Worm (Caenorhabditis elegans) whole organism, late embryonic: ENCODE measurements around the gene M02D8.6.

Source experiments
- C08G9.2 ChIP-seq: sonication (generic microtip); optimal IDR thresholded peaks from 2 replicates; lab custom pipeline; 2016; ENCODE audit warnings: mild to moderate bottlenecking, missing genetic modification characterization, moderate library complexity, missing compliant biosample characterization
- K09A11.1 ChIP-seq: sonication (generic microtip); optimal IDR thresholded peaks from 2 replicates; lab custom pipeline; 2017; ENCODE audit warnings: antibody characterized with exemption, mild to moderate bottlenecking, missing genetic modification characterization, missing compliant biosample characterization; ENCODE audit not compliant: insufficient read depth
- Y22D7AL.16 ChIP-seq: sonication (generic microtip); optimal IDR thresholded peaks from 2 replicates; lab custom pipeline; 2016; ENCODE audit warnings: missing genetic modification characterization, missing compliant biosample characterization
- ama-1 ChIP-seq: fragments of 150-350 bp; optimal IDR thresholded peaks from 2 replicates; lab custom pipeline; 2014
- ceh-2 ChIP-seq: sonication (generic microtip); optimal IDR thresholded peaks from 2 replicates; lab custom pipeline; 2016; ENCODE audit warnings: missing genotype, missing genetic modification characterization, missing compliant biosample characterization
- ceh-22 ChIP-seq: sonication (generic microtip); optimal IDR thresholded peaks from 2 replicates; lab custom pipeline; 2017; ENCODE audit warnings: missing biosample characterization, missing genetic modification characterization
- ceh-24 ChIP-seq: sonication (generic microtip); optimal IDR thresholded peaks from 2 replicates; lab custom pipeline; 2016; ENCODE audit warnings: mild to moderate bottlenecking, missing genetic modification characterization, missing compliant biosample characterization
- ceh-30 ChIP-seq: fragments of 150-350 bp; optimal IDR thresholded peaks from 2 replicates; lab custom pipeline; 2014; ENCODE audit warnings: missing biosample characterization, missing genetic modification characterization
- ceh-31 ChIP-seq: sonication (generic microtip); optimal IDR thresholded peaks from 2 replicates; lab custom pipeline; 2016; ENCODE audit warnings: missing genetic modification characterization, missing compliant biosample characterization
- ceh-34 ChIP-seq: sonication (generic microtip); optimal IDR thresholded peaks from 2 replicates; lab custom pipeline; 2016; ENCODE audit warnings: mild to moderate bottlenecking, missing genetic modification characterization, missing compliant biosample characterization
- ceh-45 ChIP-seq: fragments of 200-800 bp; sonication (Bioruptor generic); IDR thresholded peaks from 2 replicates; pipeline ENCODE4 v1.3.6; 2022; ENCODE audit warnings: missing genetic modification reagents, missing genetic modification characterization, missing compliant biosample characterization
- ceh-6 ChIP-seq: fragments of 200-800 bp; sonication (Bioruptor generic); optimal IDR thresholded peaks from 2 replicates; lab custom pipeline; 2018; ENCODE audit warnings: mild to moderate bottlenecking, missing genetic modification characterization, missing compliant biosample characterization
- che-1 ChIP-seq: sonication (generic microtip); optimal IDR thresholded peaks from 2 replicates; lab custom pipeline; 2016; ENCODE audit warnings: mild to moderate bottlenecking, missing genetic modification characterization, missing compliant biosample characterization
- dve-1 ChIP-seq: sonication (generic microtip); optimal IDR thresholded peaks from 2 replicates; lab custom pipeline; 2017; ENCODE audit warnings: antibody characterized with exemption, mild to moderate bottlenecking, missing genetic modification characterization, missing compliant biosample characterization
- elt-2 ChIP-seq: sonication (generic microtip); optimal IDR thresholded peaks from 2 replicates; lab custom pipeline; 2016; ENCODE audit warnings: missing genetic modification reagents, missing genetic modification characterization, missing compliant biosample characterization
- elt-4 ChIP-seq: sonication (generic microtip); optimal IDR thresholded peaks from 2 replicates; lab custom pipeline; 2016; ENCODE audit warnings: missing genetic modification characterization, missing compliant biosample characterization
- eyg-1 ChIP-seq: sonication (generic microtip); optimal IDR thresholded peaks from 2 replicates; lab custom pipeline; 2016; ENCODE audit warnings: missing genotype, missing genetic modification characterization, missing compliant biosample characterization
- gmeb-2 ChIP-seq: sonication (generic microtip); optimal IDR thresholded peaks from 2 replicates; lab custom pipeline; 2016; ENCODE audit warnings: missing genetic modification characterization, inconsistent platforms, missing compliant biosample characterization
- hlh-13 ChIP-seq: fragments of 200-800 bp; sonication (Bioruptor generic); optimal IDR thresholded peaks from 2 replicates; lab custom pipeline; 2018; ENCODE audit warnings: mild to moderate bottlenecking, missing genetic modification characterization, missing compliant biosample characterization
- hlh-6 ChIP-seq: sonication (generic microtip); optimal IDR thresholded peaks from 2 replicates; lab custom pipeline; 2016; ENCODE audit warnings: missing genotype, missing genetic modification characterization, missing compliant biosample characterization
- lim-6 ChIP-seq: sonication (generic microtip); optimal IDR thresholded peaks from 2 replicates; lab custom pipeline; 2016; ENCODE audit warnings: missing genetic modification characterization, missing compliant biosample characterization
- lin-11 ChIP-seq: fragments of 200-800 bp; sonication (Bioruptor generic); optimal IDR thresholded peaks from 2 replicates; lab custom pipeline; 2018; ENCODE audit warnings: mild to moderate bottlenecking, missing genetic modification characterization, missing compliant biosample characterization
- nhr-11 ChIP-seq: fragments of 150-350 bp; optimal IDR thresholded peaks from 2 replicates; lab custom pipeline; 2014; ENCODE audit warnings: missing biosample characterization, missing genetic modification characterization
- nhr-232 ChIP-seq: sonication (generic microtip); optimal IDR thresholded peaks from 2 replicates; lab custom pipeline; 2016; ENCODE audit warnings: missing genetic modification characterization, missing compliant biosample characterization
- npax-4 ChIP-seq: sonication (generic microtip); optimal IDR thresholded peaks from 2 replicates; lab custom pipeline; 2016; ENCODE audit warnings: missing genetic modification characterization, missing compliant biosample characterization
- odd-2 ChIP-seq: sonication (generic microtip); optimal IDR thresholded peaks from 2 replicates; lab custom pipeline; 2017; ENCODE audit warnings: antibody characterized with exemption, mild to moderate bottlenecking, missing genetic modification characterization, missing compliant biosample characterization
- pha-2 ChIP-seq: sonication (generic microtip); optimal IDR thresholded peaks from 2 replicates; lab custom pipeline; 2017; ENCODE audit warnings: mild to moderate bottlenecking, missing genetic modification characterization, missing compliant biosample characterization
- pros-1 ChIP-seq: fragments of 150-350 bp; optimal IDR thresholded peaks from 2 replicates; lab custom pipeline; 2014; ENCODE audit warnings: missing biosample characterization, missing genetic modification reagents, missing genetic modification characterization
- sdc-2 ChIP-seq: sonication (generic microtip); optimal IDR thresholded peaks from 2 replicates; lab custom pipeline; 2016; ENCODE audit warnings: missing genotype, missing genetic modification characterization, missing compliant biosample characterization
- syd-9 ChIP-seq: sonication (generic microtip); optimal IDR thresholded peaks from 2 replicates; lab custom pipeline; 2016; ENCODE audit warnings: mild to moderate bottlenecking, missing genetic modification characterization, moderate library complexity, missing compliant biosample characterization
- tbx-7 ChIP-seq: sonication (generic microtip); optimal IDR thresholded peaks from 2 replicates; lab custom pipeline; 2016; ENCODE audit warnings: missing genotype, missing genetic modification characterization, missing compliant biosample characterization
- ttx-3 ChIP-seq: sonication (generic microtip); optimal IDR thresholded peaks from 2 replicates; lab custom pipeline; 2016; ENCODE audit warnings: missing genetic modification reagents, missing genetic modification characterization, missing compliant biosample characterization
- unc-42 ChIP-seq: sonication (generic microtip); optimal IDR thresholded peaks from 2 replicates; lab custom pipeline; 2016; ENCODE audit warnings: missing genotype, missing genetic modification characterization, missing compliant biosample characterization

M02D8.6 gene

ce11 chrX:8712662-8713061 lies 19.1 kb downstream of the M02D8.6 start:
- TF ChIP-seq pros-1 (tag; lab: Kevin White, UChicago) = no peak
- TF ChIP-seq elt-2 = no peak
- TF ChIP-seq sdc-2 (tag; lab: Kevin White, UChicago) = no peak
- no peak for TF ChIP-seq elt-4

- TF ChIP-seq hlh-13 (GFP tag; lab: Kevin White, UChicago) = no peak
- no peak for TF ChIP-seq C08G9.2 (tag; lab: Kevin White, UChicago)
- TF ChIP-seq eyg-1 = no peak
- no peak for TF ChIP-seq nhr-232 (tag; lab: Kevin White, UChicago)
- no peak for TF ChIP-seq odd-2 (tag; lab: Kevin White, UChicago)
- no peak for TF ChIP-seq ceh-31 (tag; lab: Kevin White, UChicago)
- no peak for TF ChIP-seq ceh-2 (tag; lab: Kevin White, UChicago)
- no peak for TF ChIP-seq ceh-45
- TF ChIP-seq K09A11.1 (tag; lab: Kevin White, UChicago) = no peak
- no peak for TF ChIP-seq ceh-24 (tag; lab: Kevin White, UChicago)
- no peak for TF ChIP-seq che-1
- no peak for TF ChIP-seq lim-6 (tag; lab: Kevin White, UChicago)
- no peak for TF ChIP-seq unc-42 (tag; lab: Kevin White, UChicago)
- no peak for TF ChIP-seq lin-11 (tag; lab: Kevin White, UChicago)
- no peak for TF ChIP-seq syd-9 (tag; lab: Kevin White, UChicago)
Observed at ce11 chrX:8711141-8711645, 20.5 kb downstream of the M02D8.6 start, which contains the start of gene F53A9.1. TSS of gene F53A9.1 (plus strand) at chrX:8711595.

ce11 chrX:8709424-8709823 lies 22.3 kb downstream of the M02D8.6 start, which contains the start of gene kreg-1:
TSS of gene kreg-1 (plus strand) at chrX:8709764.
- no peak for TF ChIP-seq ama-1 (lab: Kevin White, UChicago)
- no peak for TF ChIP-seq pha-2 (tag; lab: Kevin White, UChicago)
- no peak for TF ChIP-seq ceh-34 (tag; lab: Kevin White, UChicago)
- no peak for TF ChIP-seq ceh-22 (tag; lab: Kevin White, UChicago)
- no peak for TF ChIP-seq dve-1
- no peak for TF ChIP-seq ceh-30 (tag; lab: Kevin White, UChicago)
- TF ChIP-seq gmeb-2 (tag; lab: Kevin White, UChicago) = no peak
- TF ChIP-seq npax-4 (tag; lab: Kevin White, UChicago) = no peak
- TF ChIP-seq lim-6 (tag; lab: Kevin White, UChicago) = no peak
- TF ChIP-seq ceh-6 (GFP tag; lab: Kevin White, UChicago) = no peak
- no peak for TF ChIP-seq hlh-6 (tag; lab: Kevin White, UChicago)
- no peak for TF ChIP-seq nhr-11 (tag; lab: Kevin White, UChicago)

- TF ChIP-seq Y22D7AL.16 (tag; lab: Kevin White, UChicago) = no peak
Observed at ce11 chrX:8708053-8708452, 23.7 kb downstream of the M02D8.6 start, which contains the start of gene F53A9.3. TSS of gene F53A9.3 (plus strand) at chrX:8708353.

ce11 chrX:8704830-8705229 lies 26.9 kb downstream of the M02D8.6 start:
- TF ChIP-seq tbx-7 (tag; lab: Kevin White, UChicago) = no peak
- TF ChIP-seq ttx-3 (tag; lab: Kevin White, UChicago) = no peak
